Worm (Caenorhabditis elegans) whole organism, midembryonic: Measurements from ENCODE around the gene nhr-154.

Experiments
- flt-1 ChIP-seq: fragments of 200-800 bp; sonication (Bioruptor generic); IDR thresholded peaks from 2 replicates; pipeline ENCODE4 v1.3.6; 2022; ENCODE audit warnings: missing genetic modification characterization, missing compliant biosample characterization
- klf-2 ChIP-seq: fragments of 200-800 bp; sonication (Bioruptor generic); conservative IDR thresholded peaks from 2 replicates; pipeline ENCODE4 v1.3.6; 2022; ENCODE audit warnings: missing genetic modification reagents, missing genetic modification characterization, missing compliant biosample characterization
- ztf-23 ChIP-seq: fragments of 200-800 bp; sonication (Bioruptor generic); IDR thresholded peaks from 2 replicates; pipeline ENCODE4 v1.3.6; 2022; ENCODE audit warnings: missing genetic modification reagents, missing genetic modification characterization, missing compliant biosample characterization
- ztf-29 ChIP-seq: fragments of 200-800 bp; sonication (Bioruptor generic); IDR thresholded peaks from 2 replicates; pipeline ENCODE4 v1.3.6; 2022; ENCODE audit warnings: missing genetic modification reagents, missing genetic modification characterization, missing compliant biosample characterization

- TF ChIP-seq klf-2 (no peak), flt-1 (GFP tag; lab: Robert Waterston, UW) (no peak), ztf-23 (GFP tag; lab: Robert Waterston, UW) (no peak), ztf-29 (GFP tag; lab: Robert Waterston, UW) (no peak)
Observed at ce11 chrV:12095865-12096264, 5.2 kb upstream of the nhr-154 start, which contains the start of gene nhr-207.
